Worm (Caenorhabditis elegans): ENCODE data around the gene pals-38.

The pals-38 gene

DNA sequence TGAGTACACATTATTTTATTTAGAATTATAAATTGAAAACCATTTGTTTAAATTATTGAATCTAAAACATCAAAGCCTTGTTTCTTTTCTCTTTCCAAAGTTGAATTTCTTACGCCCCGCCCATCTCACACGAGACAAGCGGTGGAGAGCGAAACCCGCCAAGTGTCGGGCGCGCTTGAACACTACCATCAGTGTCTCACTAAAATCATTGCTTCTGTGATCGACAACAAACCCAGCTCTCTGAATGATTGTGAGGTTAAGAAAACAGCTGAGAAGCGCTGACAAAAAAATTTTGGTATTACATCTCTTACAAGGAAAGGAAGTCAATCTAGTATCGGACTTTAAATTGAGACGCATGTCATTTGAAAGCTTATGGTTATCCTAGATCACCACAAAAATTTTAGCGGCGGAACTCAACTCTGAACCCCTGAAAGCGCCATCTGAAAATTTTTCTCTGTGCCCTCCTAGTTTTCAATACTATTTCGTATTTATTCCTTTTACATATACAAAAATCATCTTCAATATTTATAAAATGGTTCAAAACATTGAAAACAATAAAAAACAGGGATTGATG lies 44.4 kb upstream of the pals-38 start (continued):
- TF ChIP-seq ztf-6 (GFP tag; IDR thresholded peaks at IDR 0.05) (no peak), let-607 (tag; optimal IDR thresholded peaks at IDR 0.05) (peak in 1 of 2 experiments; percentile 8)

DNA sequence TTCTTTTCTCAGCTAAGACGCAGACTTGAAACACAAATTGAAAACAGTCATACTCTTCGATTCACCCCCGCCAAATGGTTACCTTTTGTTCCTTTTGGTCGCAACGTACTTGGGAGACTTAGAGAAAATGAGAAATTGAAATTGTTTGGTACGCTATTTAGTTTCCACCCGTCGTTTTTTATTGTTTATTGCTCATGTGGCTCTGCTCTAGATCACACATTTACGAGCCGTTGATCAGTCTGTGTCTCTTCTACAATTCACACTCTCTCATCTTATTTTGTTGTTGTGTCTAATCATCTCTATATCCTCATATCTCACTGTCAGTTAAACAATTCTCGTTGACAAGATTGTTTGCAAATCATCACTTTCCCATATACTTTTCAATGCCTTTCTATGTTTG lies 41.2 kb upstream of the pals-38 start:
- no peak for TF ChIP-seq snpc-1.1 (tag; optimal IDR thresholded peaks at IDR 0.05; ENCODE audit: insufficient read depth)
- TF ChIP-seq madf-6 (GFP tag; IDR thresholded peaks at IDR 0.05): peak; percentile 19; the same call in 1 of the 2 replicates
- TF ChIP-seq attf-5 (GFP tag; optimal IDR thresholded peaks at IDR 0.05): no peak
- TF ChIP-seq hmg-1.2 (GFP tag; IDR thresholded peaks at IDR 0.05): peak; percentile 46; the same call in 1 of the 2 replicates

DNA sequence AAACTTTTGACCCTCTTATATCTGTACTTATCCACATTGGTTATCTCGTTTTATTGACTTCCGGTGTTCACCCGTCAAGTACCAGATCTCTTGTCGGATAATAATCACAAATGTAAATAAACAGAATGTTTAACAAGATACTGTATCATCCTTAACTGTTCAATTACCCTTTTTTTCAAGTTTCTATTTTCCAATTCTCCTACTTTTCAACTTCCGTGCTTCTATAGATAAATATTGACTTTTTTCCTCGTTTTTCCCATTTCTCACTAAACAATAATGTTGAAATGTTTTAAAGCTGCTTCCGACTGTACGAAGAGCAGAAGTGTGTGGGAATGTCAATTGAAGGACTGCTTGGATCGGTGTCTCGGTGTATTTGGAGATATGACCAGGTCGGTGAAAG lies 40.1 kb upstream of the pals-38 start, which contains the start of gene inx-11:
inx-11 (plus strand) TSS at position 301 of the 400 bp plus-strand sequence.
- TF ChIP-seq ccch-3 (GFP tag; optimal IDR thresholded peaks at IDR 0.05) (no peak), chd-7 (tag; optimal IDR thresholded peaks at IDR 0.05) (no peak), Y95B8A.8 (GFP tag; IDR thresholded peaks at IDR 0.05) (no peak), ama-1 (optimal IDR thresholded peaks at IDR 0.05) (no peak), ama-1 (GFP tag; optimal IDR thresholded peaks at IDR 0.05) (no peak), egl-18 (GFP tag; IDR thresholded peaks at IDR 0.05) (no peak), fkh-3 (tag; optimal IDR thresholded peaks at IDR 0.05) (no peak), nfya-2 (GFP tag; IDR thresholded peaks at IDR 0.05) (no peak), snpc-3.4 (tag; optimal IDR thresholded peaks at IDR 0.05) (no peak), madf-8 (GFP tag; conservative IDR thresholded peaks at IDR 0.05) (no peak), ztf-22 (GFP tag; optimal IDR thresholded peaks at IDR 0.05) (no peak), lir-1 (GFP tag; conservative IDR thresholded peaks at IDR 0.05) (no peak), ztf-26 (tag; optimal IDR thresholded peaks at IDR 0.05) (no peak), D2030.7 (GFP tag; IDR thresholded peaks at IDR 0.05) (no peak), Y56A3A.18 (GFP tag; IDR thresholded peaks at IDR 0.05) (no peak), hlh-26 (GFP tag; conservative IDR thresholded peaks at IDR 0.05) (no peak)

DNA sequence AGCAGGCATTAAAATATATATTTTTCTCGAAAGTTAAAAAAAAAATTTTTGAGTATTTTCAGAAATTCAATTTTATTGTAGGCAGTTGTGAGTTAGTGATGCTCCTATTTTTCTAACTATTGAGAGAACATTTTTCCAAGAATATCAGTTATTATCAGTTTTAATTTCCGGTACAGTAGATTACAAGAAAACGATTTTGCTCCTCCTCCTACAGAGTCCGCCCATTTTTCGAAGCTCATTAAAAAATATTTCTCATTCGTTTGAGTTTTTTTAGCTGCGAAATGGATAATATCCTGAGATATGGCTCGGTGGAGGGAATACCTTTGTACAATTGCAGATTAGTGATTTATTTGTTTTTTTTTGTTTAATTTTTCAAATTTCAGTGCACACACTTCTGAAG lies 37.8 kb upstream of the pals-38 start, which contains the start of gene srt-39:
srt-39 (plus strand) TSS at position 301 of the 400 bp plus-strand sequence.
- TF ChIP-seq cebp-1 (GFP tag; IDR thresholded peaks at IDR 0.05) (no peak), cebp-1 (tag; optimal IDR thresholded peaks at IDR 0.05) (peak; percentile 6), hlh-26 (GFP tag; conservative IDR thresholded peaks at IDR 0.05) (no peak)

DNA sequence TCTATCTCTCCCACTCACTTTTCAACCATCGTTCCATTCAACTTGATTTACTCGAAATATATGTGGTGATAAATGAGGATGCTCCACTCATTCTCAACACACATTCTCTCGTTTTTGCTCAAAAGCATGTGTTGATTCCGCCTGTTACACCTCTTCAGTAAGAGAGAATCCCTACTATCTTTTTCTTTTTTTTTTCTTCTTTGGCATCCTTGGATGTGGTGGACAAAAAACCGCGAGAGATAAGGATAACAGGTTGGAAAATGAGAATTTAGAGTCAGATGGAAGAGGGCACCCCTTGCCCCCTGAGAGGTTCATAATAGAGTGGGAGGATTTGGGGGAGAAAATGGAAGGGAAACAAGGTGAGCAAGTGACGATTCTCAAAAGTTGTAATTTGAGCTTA lies 32.2 kb upstream of the pals-38 start:
- no peak for TF ChIP-seq T07F8.4 (tag; optimal IDR thresholded peaks at IDR 0.05)
- 0 out of 2 replicates have a peak, but pooled peaks have one; percentile 10 for TF ChIP-seq hmg-1.2 (GFP tag; IDR thresholded peaks at IDR 0.05)
- TF ChIP-seq rec-8 (tag; optimal IDR thresholded peaks at IDR 0.05): no peak
- TF ChIP-seq nhr-179 (tag; optimal IDR thresholded peaks at IDR 0.05): no peak
- TF ChIP-seq unc-62 (GFP tag; optimal IDR thresholded peaks at IDR 0.05): no peak
- no peak for TF ChIP-seq zfh-2 (GFP tag; conservative IDR thresholded peaks at IDR 0.05)
- TF ChIP-seq C06A6.2 (GFP tag; conservative IDR thresholded peaks at IDR 0.05): no peak
- no peak for TF ChIP-seq somi-1 (GFP tag; optimal IDR thresholded peaks at IDR 0.05)
- TF ChIP-seq B0019.2 (GFP tag; conservative IDR thresholded peaks at IDR 0.05): no peak
